Worm (Caenorhabditis elegans) whole organism, L4/young adult: Measurements from ENCODE around the gene flp-23.

Experiments used
- W03F9.2 ChIP-seq: fragments of 150-350 bp; optimal IDR thresholded peaks from 2 replicates; lab custom pipeline; 2014; ENCODE audit warnings: missing biosample characterization, missing genetic modification characterization
- dao-5 ChIP-seq: sonication (generic microtip); optimal IDR thresholded peaks from 2 replicates; lab custom pipeline; 2016; ENCODE audit warnings: missing genotype, missing genetic modification characterization, moderate library complexity, missing compliant biosample characterization
- him-1 ChIP-seq: sonication (generic microtip); optimal IDR thresholded peaks from 2 replicates; lab custom pipeline; 2016; ENCODE audit warnings: missing genotype, missing genetic modification reagents, missing genetic modification characterization, missing compliant biosample characterization

DNA sequence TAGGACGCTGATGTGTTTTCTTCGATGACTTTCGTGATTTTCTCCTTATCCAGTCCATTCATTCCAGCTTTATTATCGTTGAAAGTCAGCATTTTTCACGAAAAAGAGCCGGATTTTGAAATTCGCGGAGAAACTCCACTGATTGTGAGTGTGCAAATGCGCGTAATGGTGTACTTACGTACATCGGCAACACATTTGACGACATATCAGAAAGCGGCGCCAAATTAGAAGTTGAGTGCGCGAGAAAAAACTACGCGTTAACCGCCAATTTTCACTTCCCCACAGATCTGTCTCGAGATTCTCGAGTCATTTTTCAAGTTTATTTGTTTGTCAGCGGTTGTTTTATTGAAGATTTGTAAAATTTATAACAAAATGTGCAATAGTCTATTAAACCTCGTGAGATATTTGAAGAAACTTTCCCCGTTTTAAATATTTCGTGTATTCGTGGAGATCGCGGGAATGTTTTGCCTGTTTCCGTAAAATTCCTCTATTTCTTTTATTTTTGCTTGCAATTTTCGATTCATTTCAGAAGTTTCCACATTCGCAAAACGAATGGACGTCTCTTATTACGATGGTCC lies 22.1 kb upstream of the flp-23 start, which contains the start of the genes polk-1 and gpr-1:
- TF ChIP-seq dao-5 (no peak), W03F9.2 (no peak), him-1 (tag; lab: Kevin White, UChicago) (no peak)
